2 worm cellular contexts compared by ENCODE assay signal in the genomic region with DNA sequence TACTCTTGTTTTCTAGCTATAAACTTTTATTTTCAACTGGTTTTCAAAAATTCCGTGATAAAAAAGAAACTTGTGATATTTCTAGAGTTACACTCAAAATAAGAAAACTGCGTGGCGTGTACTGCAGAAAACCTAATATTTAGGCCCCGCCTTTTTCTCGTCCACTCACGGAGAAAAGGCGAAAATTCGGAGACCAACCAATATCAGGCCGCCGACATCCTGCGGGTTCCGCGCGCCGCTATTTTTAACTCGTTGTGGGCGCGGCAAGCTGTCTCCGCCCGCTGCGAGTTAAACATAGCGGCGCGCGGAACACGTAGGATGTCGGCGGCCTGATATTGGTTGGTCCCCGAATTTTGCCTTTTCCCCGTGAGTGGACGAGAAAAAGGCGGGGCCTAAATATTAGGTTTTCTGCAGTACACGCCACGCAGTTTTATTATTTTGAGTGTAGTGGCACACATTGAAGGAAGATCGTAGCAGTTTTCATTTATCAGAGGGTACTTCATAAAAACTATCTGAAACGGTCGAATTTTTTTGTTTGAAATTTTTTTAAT.
TF ChIP-seq lines count a peak whose summit lies in the region.
"Not testable (repeated sequence)": the region's sequence is repeated elsewhere in the genome, so short reads cannot be mapped to it uniquely, and the experiment has no call there.

No protein-coding gene starts in this region.

TF ChIP-seq in whole organism, L4 larva, 104 proteins besides CTCF, POLR2A, EP300 and RAD21:
- TF ChIP-seq snpc-1.2 (GFP tag; IDR thresholded peaks at IDR 0.05; lab: Robert Waterston, UW) = peak; percentile 90

TF ChIP-seq in whole organism, young adult, 124 proteins besides CTCF, POLR2A, EP300 and RAD21:
- peak; percentile 83; the same call in 1 of the 2 replicates for TF ChIP-seq attf-6 (GFP tag; IDR thresholded peaks at IDR 0.05; lab: Robert Waterston, UW)
- TF ChIP-seq snpc-4 (GFP tag; optimal IDR thresholded peaks at IDR 0.05; lab: Kevin White, UChicago) = not testable (repeated sequence)
- peak in 2 of 4 experiments; percentile 6 to 91 for TF ChIP-seq snpc-4 (tag; optimal IDR thresholded peaks at IDR 0.05; lab: Kevin White, UChicago)
- peak; percentile 80; the same call in 1 of the 2 replicates for TF ChIP-seq cebp-2 (GFP tag; IDR thresholded peaks at IDR 0.05; lab: Robert Waterston, UW)
- TF ChIP-seq hmg-1.2 (GFP tag; IDR thresholded peaks at IDR 0.05; lab: Robert Waterston, UW) = peak; percentile 5; the same call in 1 of the 2 replicates
- TF ChIP-seq pbrm-1 (GFP tag; IDR thresholded peaks at IDR 0.05; lab: Robert Waterston, UW) = 0 out of 2 replicates have a peak, but pooled peaks have one; percentile 31
